Worm (Caenorhabditis elegans) whole organism, L4 larva: ENCODE results near the gene tlk-1.

Source experiments
- Y48G9A.11 ChIP-seq: fragments of 200-800 bp; sonication (Bioruptor generic); IDR thresholded peaks from 2 replicates; pipeline ENCODE4 v1.3.6; 2022; ENCODE audit warnings: missing genetic modification reagents, missing genetic modification characterization, missing compliant biosample characterization
- Y5F2A.4 ChIP-seq: fragments of 200-800 bp; sonication (Bioruptor generic); optimal IDR thresholded peaks from 2 replicates; lab custom pipeline; 2018; ENCODE audit warnings: mild to moderate bottlenecking, missing genetic modification characterization, missing compliant biosample characterization
- ZK337.2 ChIP-seq: fragments of 200-800 bp; sonication (Bioruptor generic); IDR thresholded peaks from 2 replicates; pipeline ENCODE4 v1.3.6; 2022; ENCODE audit warnings: missing genetic modification reagents, missing genetic modification characterization, missing compliant biosample characterization
- aha-1 ChIP-seq: fragments of 150-350 bp; peaks from one replicate; lab custom pipeline; 2014; ENCODE audit warnings: missing biosample characterization, missing genetic modification characterization
- aly-2 ChIP-seq: sonication (generic microtip); optimal IDR thresholded peaks from 2 replicates; lab custom pipeline; 2018; ENCODE audit warnings: missing biosample characterization, missing genetic modification characterization
- arid-1 ChIP-seq: fragments of 200-800 bp; sonication (Bioruptor generic); conservative IDR thresholded peaks from 2 replicates; pipeline ENCODE4 v1.3.6; 2022; ENCODE audit warnings: missing genetic modification reagents, missing genetic modification characterization, missing compliant biosample characterization
- ceh-20 ChIP-seq: fragments of 200-800 bp; sonication (Bioruptor generic); IDR thresholded peaks from 2 replicates; pipeline ENCODE4 v1.3.6; 2022; ENCODE audit warnings: missing genetic modification reagents, missing genetic modification characterization, missing compliant biosample characterization
- ceh-44 ChIP-seq: fragments of 200-800 bp; sonication (Bioruptor generic); IDR thresholded peaks from 2 replicates; pipeline ENCODE4 v1.3.6; 2022; ENCODE audit warnings: missing genetic modification reagents, missing genetic modification characterization, missing compliant biosample characterization
- ceh-82 ChIP-seq: sonication (generic microtip); optimal IDR thresholded peaks from 2 replicates; lab custom pipeline; 2017; ENCODE audit warnings: missing biosample characterization, missing genetic modification characterization
- cey-2 ChIP-seq: sonication (generic microtip); optimal IDR thresholded peaks from 3 replicates; lab custom pipeline; 2017; ENCODE audit warnings: missing genetic modification characterization, mild to moderate bottlenecking, missing compliant biosample characterization, antibody characterized with exemption, borderline replicate concordance; ENCODE audit not compliant: insufficient read depth
- daf-12 ChIP-seq: fragments of 150-350 bp; optimal IDR thresholded peaks from 2 replicates; lab custom pipeline; 2014; ENCODE audit warnings: missing biosample characterization, missing genetic modification reagents, missing genetic modification characterization
- daf-16 ChIP-seq, 3 experiments: sonication (generic microtip); optimal IDR thresholded peaks; 2 replicates each; lab custom pipeline; 2016 to 2017; ENCODE audit warnings: missing genetic modification characterization in 3 of 3, missing genetic modification reagents in 3 of 3, mild to moderate bottlenecking in 2 of 3, missing compliant biosample characterization in 2 of 3, missing biosample characterization in 1 of 3, moderate library complexity in 1 of 3
- dmd-6 ChIP-seq: fragments of 200-800 bp; sonication (Bioruptor generic); IDR thresholded peaks from 2 replicates; pipeline ENCODE4 v1.3.6; 2022; ENCODE audit warnings: missing genetic modification reagents, missing genetic modification characterization, missing compliant biosample characterization
- dve-1 ChIP-seq: sonication (generic microtip); optimal IDR thresholded peaks from 2 replicates; lab custom pipeline; 2017; ENCODE audit warnings: antibody characterized with exemption, mild to moderate bottlenecking, missing genetic modification characterization, missing compliant biosample characterization; ENCODE audit not compliant: insufficient read depth
- fkh-10 ChIP-seq: fragments of 150-350 bp; optimal IDR thresholded peaks from 2 replicates; lab custom pipeline; 2014; ENCODE audit warnings: missing biosample characterization, missing genetic modification reagents, missing genetic modification characterization
- hif-1 ChIP-seq, 2 experiments: sonication (generic microtip); optimal IDR thresholded peaks; 2 replicates each; lab custom pipeline; 2016 to 2017; ENCODE audit warnings: missing compliant biosample characterization in 2 of 2, missing genetic modification characterization in 2 of 2, missing genetic modification reagents in 2 of 2, missing genotype in 2 of 2, mild to moderate bottlenecking in 1 of 2
- hlh-11 ChIP-seq: fragments of 200-800 bp; sonication (Bioruptor generic); optimal IDR thresholded peaks from 2 replicates; lab custom pipeline; 2018; ENCODE audit warnings: mild to moderate bottlenecking, missing genetic modification characterization, missing compliant biosample characterization
- hlh-30 ChIP-seq: sonication (generic microtip); optimal IDR thresholded peaks from 2 replicates; lab custom pipeline; 2017; ENCODE audit warnings: antibody characterized with exemption, mild to moderate bottlenecking, missing genetic modification characterization, missing compliant biosample characterization; ENCODE audit not compliant: insufficient read depth
- lim-7 ChIP-seq: fragments of 200-800 bp; sonication (Bioruptor generic); IDR thresholded peaks from 2 replicates; pipeline ENCODE4 v1.3.6; 2022; ENCODE audit warnings: missing genetic modification characterization, missing compliant biosample characterization
- lin-13 ChIP-seq: fragments of 150-350 bp; optimal IDR thresholded peaks from 2 replicates; lab custom pipeline; 2014; ENCODE audit warnings: missing biosample characterization, missing genetic modification reagents, missing genetic modification characterization
- lin-29 ChIP-seq: fragments of 200-800 bp; sonication (Bioruptor generic); IDR thresholded peaks from 2 replicates; pipeline ENCODE4 v1.3.6; 2022; ENCODE audit warnings: missing genetic modification reagents, missing genetic modification characterization, missing compliant biosample characterization
- lin-39 ChIP-seq: fragments of 150-350 bp; optimal IDR thresholded peaks from 2 replicates; lab custom pipeline; 2014; ENCODE audit warnings: missing biosample characterization, missing genetic modification reagents, missing genetic modification characterization
- mdt-29 ChIP-seq: fragments of 200-800 bp; sonication (Bioruptor generic); IDR thresholded peaks from 2 replicates; pipeline ENCODE4 v1.3.6; 2022; ENCODE audit warnings: missing genetic modification reagents, missing genetic modification characterization, missing compliant biosample characterization
- mep-1 ChIP-seq: fragments of 150-350 bp; sonication (generic microtip); optimal IDR thresholded peaks from 3 replicates; lab custom pipeline; 2014; ENCODE audit warnings: missing biosample characterization, missing genetic modification characterization
- mes-2 ChIP-seq: sonication (generic microtip); optimal IDR thresholded peaks from 2 replicates; lab custom pipeline; 2016; ENCODE audit warnings: missing genotype, mild to moderate bottlenecking, missing genetic modification characterization, missing compliant biosample characterization; ENCODE audit not compliant: poor library complexity, severe bottlenecking
- mxl-2 ChIP-seq: fragments of 200-800 bp; sonication (Bioruptor generic); conservative IDR thresholded peaks from 2 replicates; pipeline ENCODE4 v1.3.6; 2022; ENCODE audit warnings: missing genetic modification reagents, missing genetic modification characterization, missing compliant biosample characterization
- nhr-10 ChIP-seq: fragments of 150-350 bp; optimal IDR thresholded peaks from 2 replicates; lab custom pipeline; 2014; ENCODE audit warnings: missing biosample characterization, missing genetic modification characterization
- nhr-102 ChIP-seq: sonication (generic microtip); optimal IDR thresholded peaks from 2 replicates; lab custom pipeline; 2016; ENCODE audit warnings: mild to moderate bottlenecking, missing genetic modification characterization, moderate library complexity, missing compliant biosample characterization
- nhr-11 ChIP-seq: fragments of 150-350 bp; optimal IDR thresholded peaks from 2 replicates; lab custom pipeline; 2014; ENCODE audit warnings: missing biosample characterization, missing genetic modification characterization
- nhr-111 ChIP-seq: fragments of 200-800 bp; sonication (Bioruptor generic); optimal IDR thresholded peaks from 2 replicates; lab custom pipeline; 2018; ENCODE audit warnings: mild to moderate bottlenecking, missing genetic modification characterization, missing compliant biosample characterization
- nhr-237 ChIP-seq: sonication (generic microtip); optimal IDR thresholded peaks from 2 replicates; lab custom pipeline; 2017; ENCODE audit warnings: missing biosample characterization, missing genetic modification characterization
- nhr-42 ChIP-seq: fragments of 200-800 bp; sonication (Bioruptor generic); IDR thresholded peaks from 2 replicates; pipeline ENCODE4 v1.3.6; 2022; ENCODE audit warnings: missing genetic modification characterization, missing compliant biosample characterization
- nhr-6 ChIP-seq: fragments of 150-350 bp; optimal IDR thresholded peaks from 2 replicates; lab custom pipeline; 2014; ENCODE audit warnings: missing biosample characterization, missing genetic modification characterization
- nhr-76 ChIP-seq: fragments of 150-350 bp; optimal IDR thresholded peaks from 2 replicates; lab custom pipeline; 2014; ENCODE audit warnings: missing biosample characterization, missing genetic modification characterization
- nhr-77 ChIP-seq: fragments of 150-350 bp; optimal IDR thresholded peaks from 2 replicates; lab custom pipeline; 2014; ENCODE audit warnings: missing biosample characterization, missing genetic modification characterization
- php-3 ChIP-seq: fragments of 200-800 bp; sonication (Bioruptor generic); IDR thresholded peaks from 2 replicates; pipeline ENCODE4 v1.3.6; 2022; ENCODE audit warnings: missing genetic modification reagents, missing genetic modification characterization, missing compliant biosample characterization
- pqm-1 ChIP-seq: sonication (generic microtip); optimal IDR thresholded peaks from 2 replicates; lab custom pipeline; 2017; ENCODE audit warnings: missing biosample characterization, missing genetic modification characterization
- saeg-2 ChIP-seq: fragments of 200-800 bp; sonication (Bioruptor generic); IDR thresholded peaks from 2 replicates; pipeline ENCODE4 v1.3.6; 2022; ENCODE audit warnings: missing genetic modification reagents, missing genetic modification characterization, missing compliant biosample characterization
- set-16 ChIP-seq: fragments of 200-800 bp; sonication (Bioruptor generic); IDR thresholded peaks from 2 replicates; pipeline ENCODE4 v1.3.6; 2022; ENCODE audit warnings: missing genetic modification reagents, missing genetic modification characterization, missing compliant biosample characterization
- skn-1 ChIP-seq: fragments of 150-350 bp; optimal IDR thresholded peaks from 2 replicates; lab custom pipeline; 2014; ENCODE audit warnings: missing biosample characterization, missing genetic modification characterization
- spr-1 ChIP-seq: sonication (generic microtip); optimal IDR thresholded peaks from 2 replicates; lab custom pipeline; 2016; ENCODE audit warnings: mild to moderate bottlenecking, missing genetic modification characterization, missing compliant biosample characterization
- spr-3 ChIP-seq: fragments of 200-800 bp; sonication (Bioruptor generic); optimal IDR thresholded peaks from 2 replicates; lab custom pipeline; 2018; ENCODE audit warnings: mild to moderate bottlenecking, missing genetic modification characterization, missing compliant biosample characterization
- unc-130 ChIP-seq: sonication (generic microtip); optimal IDR thresholded peaks from 2 replicates; lab custom pipeline; 2016; ENCODE audit warnings: missing genetic modification reagents, missing genetic modification characterization, missing compliant biosample characterization
- unc-62 ChIP-seq, 3 experiments: fragments of 150-350 bp in 1 of 3; sonication (generic microtip); optimal IDR thresholded peaks in 2 of 3; peaks in 1 of 3; 1 replicate in 1 of 3; 2 replicates in 2 of 3; lab custom pipeline; 2014 to 2017; ENCODE audit warnings: missing biosample characterization in 3 of 3, missing genetic modification characterization in 3 of 3, missing genetic modification reagents in 3 of 3, missing genotype in 1 of 3
- zfp-2 ChIP-seq: sonication (generic microtip); optimal IDR thresholded peaks from 2 replicates; lab custom pipeline; 2016; ENCODE audit warnings: mild to moderate bottlenecking, missing genetic modification characterization, missing compliant biosample characterization

Gene tlk-1

DNA sequence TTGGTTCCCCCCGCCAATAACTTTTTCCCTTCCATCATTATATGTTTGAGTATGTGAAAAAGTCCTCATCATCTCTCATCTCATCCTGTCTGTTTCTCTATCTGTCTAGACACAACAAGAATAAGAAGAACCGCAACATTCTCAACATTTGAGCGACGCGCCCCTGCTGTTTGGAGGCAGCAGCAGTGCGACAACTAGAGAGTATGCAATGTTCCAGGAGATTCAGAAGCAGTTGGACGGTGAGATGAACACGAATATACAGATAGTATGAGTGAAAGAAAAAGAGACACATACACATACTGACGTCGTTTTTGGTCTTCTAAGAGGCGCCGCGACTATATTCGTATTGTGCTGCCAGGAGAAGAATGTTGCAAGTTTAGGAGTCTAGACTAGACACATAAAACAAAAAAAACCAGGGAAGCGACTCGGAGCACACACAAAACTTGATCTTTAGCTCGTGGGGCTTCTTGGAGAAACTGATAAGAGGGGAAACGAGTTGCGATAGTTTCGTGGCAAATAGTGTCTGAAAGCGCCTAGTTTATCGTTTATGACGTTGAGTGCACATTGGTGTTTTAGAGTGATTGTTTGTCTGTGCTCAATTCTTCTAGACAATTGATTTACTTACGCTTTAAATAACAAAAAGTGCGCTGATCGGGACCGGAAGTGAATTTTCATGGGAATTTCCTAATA, 34.0 kb upstream of the tlk-1 start (continued):
- TF ChIP-seq lin-39 (no peak), aha-1 (peak; percentile 94), spr-3 (GFP tag; lab: Kevin White, UChicago) (no peak), ceh-44 (GFP tag; lab: Robert Waterston, UW) (no peak), mxl-2 (no peak), lin-13 (GFP tag; lab: Kevin White, UChicago) (no peak)

ce11 chrIII:9666239-9666638, 33.4 kb upstream of the tlk-1 start:
- TF ChIP-seq hlh-11 (tag; lab: Kevin White, UChicago) (peak; percentile 17), set-16 (GFP tag; lab: Robert Waterston, UW) (no peak), nhr-111 (GFP tag; lab: Kevin White, UChicago) (no peak), ceh-82 (tag; lab: Kevin White, UChicago) (no peak), mdt-29 (GFP tag; lab: Robert Waterston, UW) (no peak), nhr-237 (tag; lab: Kevin White, UChicago) (no peak), cey-2 (tag; lab: Kevin White, UChicago) (no peak), aly-2 (tag; lab: Kevin White, UChicago) (no peak), lim-7 (GFP tag; lab: Robert Waterston, UW) (no peak), spr-1 (tag; lab: Kevin White, UChicago) (no peak), saeg-2 (no peak), daf-16 (GFP tag; optimal IDR thresholded peaks at IDR 0.05; lab: Kevin White, UChicago) (no peak), daf-16 (tag; optimal IDR thresholded peaks at IDR 0.05; lab: Kevin White, UChicago) (peak; percentile 59), Y5F2A.4 (GFP tag; lab: Kevin White, UChicago) (no peak), dve-1 (tag; lab: Kevin White, UChicago) (peak; percentile 10), fkh-10 (no peak), skn-1 (no peak), nhr-11 (tag; lab: Kevin White, UChicago) (no peak), lin-29 (GFP tag; lab: Robert Waterston, UW) (no peak), hif-1 (tag; optimal IDR thresholded peaks at IDR 0.05; lab: Kevin White, UChicago) (no peak), daf-12 (no peak), nhr-42 (GFP tag; lab: Robert Waterston, UW) (0 out of 2 replicates have a peak, but pooled peaks have one; percentile 47), mep-1 (tag; lab: Kevin White, UChicago) (no peak), Y48G9A.11 (GFP tag; lab: Robert Waterston, UW) (no peak), nhr-10 (no peak), mes-2 (peak; percentile 35), nhr-6 (peak; percentile 55), unc-130 (GFP tag; lab: Kevin White, UChicago) (no peak), arid-1 (GFP tag; lab: Robert Waterston, UW) (0 out of 2 replicates have a peak, but pooled peaks have one; percentile 11), ZK337.2 (GFP tag; lab: Robert Waterston, UW) (no peak), dmd-6 (GFP tag; lab: Robert Waterston, UW) (peak; percentile 53), unc-62 (GFP tag; optimal IDR thresholded peaks at IDR 0.05 in 1 of 2; lab: Kevin White, UChicago) (no peak), unc-62 (tag; optimal IDR thresholded peaks at IDR 0.05; lab: Kevin White, UChicago) (no peak), nhr-102 (no peak), ceh-20 (GFP tag; lab: Robert Waterston, UW) (no peak), zfp-2 (tag; lab: Kevin White, UChicago) (no peak), php-3 (GFP tag; lab: Robert Waterston, UW) (no peak), nhr-76 (no peak), hlh-30 (tag; lab: Kevin White, UChicago) (peak; percentile 81), pqm-1 (no peak), nhr-77 (no peak), mxl-2 (no peak)
- TF ChIP-seq, all 104 proteins: peak for 9
